Worm (Caenorhabditis elegans) whole organism, early embryonic: ENCODE data around the gene W08A12.2.

ENCODE experiments used
- ama-1 ChIP-seq: fragments of 150-350 bp; optimal IDR thresholded peaks from 2 replicates; lab custom pipeline; 2014
- ceh-13 ChIP-seq: fragments of 200-800 bp; sonication (Bioruptor generic); optimal IDR thresholded peaks from 2 replicates; lab custom pipeline; 2018; ENCODE audit warnings: mild to moderate bottlenecking, missing genetic modification characterization, missing compliant biosample characterization
- pes-1 ChIP-seq: fragments of 200-800 bp; sonication (Bioruptor generic); IDR thresholded peaks from 2 replicates; pipeline ENCODE4 v1.3.6; 2022; ENCODE audit warnings: missing genetic modification reagents, missing genetic modification characterization, missing compliant biosample characterization
- sea-1 ChIP-seq: fragments of 200-800 bp; sonication (Bioruptor generic); conservative IDR thresholded peaks from 2 replicates; pipeline ENCODE4 v1.3.6; 2022; ENCODE audit warnings: missing genetic modification characterization, missing compliant biosample characterization

DNA sequence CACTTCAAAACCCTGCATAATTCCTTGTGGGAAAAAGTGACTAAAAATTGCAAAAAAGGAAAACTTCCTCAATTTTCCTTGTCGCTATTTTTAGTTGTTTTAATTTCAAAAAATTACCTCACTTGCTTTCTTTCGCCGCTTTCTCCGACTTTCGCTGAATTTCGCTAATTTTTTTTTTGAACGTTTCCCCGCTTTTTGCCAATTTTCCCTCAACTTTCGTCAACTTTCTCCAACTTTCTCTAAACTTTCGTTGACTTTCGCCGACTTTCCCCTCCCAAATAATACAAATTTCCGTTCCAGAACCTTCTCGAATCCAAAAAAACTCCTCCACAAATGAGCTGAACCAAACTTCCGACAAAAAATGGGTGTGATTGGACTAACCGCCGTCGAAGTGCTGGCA is 3.1 kb downstream of the W08A12.2 start, which contains the start of gene W08A12.3:
- no peak for TF ChIP-seq pes-1 (GFP tag; lab: Robert Waterston, UW)
- TF ChIP-seq ama-1 (lab: Kevin White, UChicago), result no peak
- no peak for TF ChIP-seq ceh-13 (GFP tag; lab: Kevin White, UChicago)
- TF ChIP-seq sea-1 (GFP tag; lab: Robert Waterston, UW), result no peak
